Worm (Caenorhabditis elegans) whole organism, L3 larva: ENCODE data around the gene srd-70.

Source experiments
- aly-2 ChIP-seq: fragments of 150-350 bp; optimal IDR thresholded peaks from 2 replicates; lab custom pipeline; 2014; ENCODE audit warnings: missing biosample characterization, missing genetic modification characterization
- ceh-9 ChIP-seq: sonication (generic microtip); optimal IDR thresholded peaks from 2 replicates; lab custom pipeline; 2018; ENCODE audit warnings: missing biosample characterization, missing genetic modification characterization
- egl-27 ChIP-seq: sonication (generic microtip); optimal IDR thresholded peaks from 4 replicates; lab custom pipeline; 2017; ENCODE audit warnings: missing biosample characterization, missing genetic modification reagents, missing genetic modification characterization
- elt-1 ChIP-seq: fragments of 150-350 bp; optimal IDR thresholded peaks from 2 replicates; lab custom pipeline; 2014; ENCODE audit warnings: missing biosample characterization, missing genetic modification characterization
- elt-2 ChIP-seq: sonication (generic microtip); optimal IDR thresholded peaks from 2 replicates; lab custom pipeline; 2016; ENCODE audit warnings: missing genetic modification reagents, mild to moderate bottlenecking, missing genetic modification characterization, missing compliant biosample characterization
- fkh-10 ChIP-seq: sonication (generic microtip); optimal IDR thresholded peaks from 2 replicates; lab custom pipeline; 2017; ENCODE audit warnings: missing biosample characterization, missing genetic modification reagents, missing genetic modification characterization
- fkh-2 ChIP-seq: fragments of 150-350 bp; optimal IDR thresholded peaks from 2 replicates; lab custom pipeline; 2014; ENCODE audit warnings: missing biosample characterization, missing genetic modification reagents, missing genetic modification characterization
- hmg-11 ChIP-seq: sonication (generic microtip); optimal IDR thresholded peaks from 2 replicates; lab custom pipeline; 2016; ENCODE audit warnings: missing genetic modification characterization, missing compliant biosample characterization
- jun-1 ChIP-seq: fragments of 150-350 bp; optimal IDR thresholded peaks from 2 replicates; lab custom pipeline; 2014; ENCODE audit warnings: missing biosample characterization, missing genetic modification reagents, missing genetic modification characterization
- lin-39 ChIP-seq: fragments of 150-350 bp; optimal IDR thresholded peaks from 2 replicates; lab custom pipeline; 2018; ENCODE audit warnings: missing biosample characterization, missing genetic modification reagents, missing genetic modification characterization
- lsy-12 ChIP-seq: sonication (generic microtip); optimal IDR thresholded peaks from 2 replicates; lab custom pipeline; 2016; ENCODE audit warnings: mild to moderate bottlenecking, missing genetic modification characterization, missing compliant biosample characterization
- nhr-11 ChIP-seq: fragments of 150-350 bp; optimal IDR thresholded peaks from 2 replicates; lab custom pipeline; 2014; ENCODE audit warnings: missing biosample characterization, missing genetic modification characterization
- nhr-12 ChIP-seq: fragments of 150-350 bp; optimal IDR thresholded peaks from 2 replicates; lab custom pipeline; 2014; ENCODE audit warnings: missing biosample characterization, missing genetic modification characterization
- nhr-23 ChIP-seq: fragments of 150-350 bp; optimal IDR thresholded peaks from 2 replicates; lab custom pipeline; 2014; ENCODE audit warnings: missing biosample characterization, missing genetic modification reagents, missing genetic modification characterization
- nhr-237 ChIP-seq: fragments of 150-350 bp; optimal IDR thresholded peaks from 2 replicates; lab custom pipeline; 2014; ENCODE audit warnings: missing biosample characterization, missing genetic modification characterization
- nhr-25 ChIP-seq: sonication (generic microtip); optimal IDR thresholded peaks from 2 replicates; lab custom pipeline; 2017; ENCODE audit warnings: missing biosample characterization, missing genetic modification characterization
- nhr-28 ChIP-seq: fragments of 150-350 bp; optimal IDR thresholded peaks from 2 replicates; lab custom pipeline; 2014; ENCODE audit warnings: missing biosample characterization, missing genetic modification characterization
- nhr-67 ChIP-seq: fragments of 150-350 bp; optimal IDR thresholded peaks from 2 replicates; lab custom pipeline; 2014; ENCODE audit warnings: missing biosample characterization, missing genetic modification characterization
- nhr-76 ChIP-seq: fragments of 150-350 bp; sonication (generic microtip); optimal IDR thresholded peaks from 5 replicates; lab custom pipeline; 2014; ENCODE audit warnings: missing biosample characterization, missing genetic modification characterization
- nhr-77 ChIP-seq: fragments of 150-350 bp; optimal IDR thresholded peaks from 2 replicates; lab custom pipeline; 2014; ENCODE audit warnings: missing biosample characterization, missing genetic modification characterization
- pqm-1 ChIP-seq: fragments of 150-350 bp; optimal IDR thresholded peaks from 2 replicates; lab custom pipeline; 2017; ENCODE audit warnings: missing biosample characterization, missing genetic modification characterization, inconsistent platforms
- sea-2 ChIP-seq: fragments of 150-350 bp; sonication (generic microtip); optimal IDR thresholded peaks from 4 replicates; lab custom pipeline; 2014; ENCODE audit warnings: missing biosample characterization, missing genetic modification reagents, missing genetic modification characterization
- snpc-4 ChIP-seq: fragments of 150-350 bp; optimal IDR thresholded peaks from 2 replicates; lab custom pipeline; 2014; ENCODE audit warnings: missing biosample characterization, missing genetic modification characterization
- zag-1 ChIP-seq: fragments of 150-350 bp; optimal IDR thresholded peaks from 2 replicates; lab custom pipeline; 2014; ENCODE audit warnings: missing biosample characterization, missing genetic modification characterization
- ztf-4 ChIP-seq: fragments of 150-350 bp; optimal IDR thresholded peaks from 2 replicates; lab custom pipeline; 2014; ENCODE audit warnings: missing biosample characterization, missing genetic modification characterization

Gene srd-70

DNA sequence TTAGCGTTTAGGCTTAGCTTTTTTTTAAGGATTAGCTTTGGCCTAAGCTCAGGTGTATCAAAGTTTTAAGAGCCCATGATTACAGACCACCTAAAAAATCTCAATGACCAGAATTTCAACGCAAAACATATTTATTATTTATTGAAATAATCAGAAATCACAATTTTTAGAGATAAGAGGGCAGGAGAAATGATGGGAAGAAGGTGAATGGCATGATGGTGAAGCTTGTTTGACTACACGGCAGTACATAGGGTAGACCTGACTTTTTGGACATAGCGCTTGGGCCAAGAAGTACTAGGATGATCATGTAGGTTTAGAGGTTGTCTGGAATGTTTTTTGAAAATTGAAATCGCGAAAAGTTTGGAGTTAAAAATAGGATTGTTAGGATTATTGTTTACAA is 45.7 kb downstream of the srd-70 start:
- TF ChIP-seq elt-2: peak; percentile 30
- no peak for TF ChIP-seq fkh-10 (GFP tag; lab: Kevin White, UChicago)
- peak; percentile 8 for TF ChIP-seq pqm-1
- TF ChIP-seq snpc-4 (tag; lab: Kevin White, UChicago): no peak
- TF ChIP-seq lin-39 (tag; lab: Kevin White, UChicago): no peak
- TF ChIP-seq nhr-12 (tag; lab: Kevin White, UChicago): no peak
- TF ChIP-seq, all 47 proteins: peak for 2

DNA sequence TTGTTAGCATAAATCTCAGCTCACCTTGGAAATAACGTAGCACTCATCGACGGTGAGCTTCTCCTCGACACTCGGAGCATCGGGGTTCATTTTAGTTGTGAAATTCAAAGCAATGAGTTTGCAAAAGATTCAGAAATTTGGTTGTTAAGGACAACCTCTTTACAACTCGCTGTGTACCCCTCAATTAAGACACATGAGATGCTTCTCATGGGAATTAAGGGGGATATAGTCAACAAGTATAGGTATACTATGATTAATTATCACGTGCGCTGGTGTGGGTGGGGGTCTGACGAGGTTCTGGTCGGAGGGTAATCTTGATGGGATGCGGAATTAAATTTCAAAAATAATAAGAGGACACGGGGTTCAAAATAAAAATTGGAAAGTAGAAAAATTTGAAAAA is 46.5 kb downstream of the srd-70 start, which contains the start of gene dct-14:
dct-14 (minus strand) TSS at position 101 of the 400 bp plus-strand sequence.
- TF ChIP-seq fkh-2 (tag; lab: Kevin White, UChicago): no peak
- no peak for TF ChIP-seq elt-1 (tag; lab: Kevin White, UChicago)
- no peak for TF ChIP-seq nhr-77 (tag; lab: Kevin White, UChicago)
- TF ChIP-seq elt-2: no peak
- no peak for TF ChIP-seq ceh-9 (tag; lab: Kevin White, UChicago)
- TF ChIP-seq zag-1 (tag; lab: Kevin White, UChicago): no peak
- no peak for TF ChIP-seq sea-2 (GFP tag; lab: Kevin White, UChicago)
- TF ChIP-seq aly-2 (tag; lab: Kevin White, UChicago): no peak
- TF ChIP-seq nhr-28 (tag; lab: Kevin White, UChicago): no peak
- TF ChIP-seq nhr-11 (tag; lab: Kevin White, UChicago): no peak
- TF ChIP-seq, all 47 proteins: peak for 0

DNA sequence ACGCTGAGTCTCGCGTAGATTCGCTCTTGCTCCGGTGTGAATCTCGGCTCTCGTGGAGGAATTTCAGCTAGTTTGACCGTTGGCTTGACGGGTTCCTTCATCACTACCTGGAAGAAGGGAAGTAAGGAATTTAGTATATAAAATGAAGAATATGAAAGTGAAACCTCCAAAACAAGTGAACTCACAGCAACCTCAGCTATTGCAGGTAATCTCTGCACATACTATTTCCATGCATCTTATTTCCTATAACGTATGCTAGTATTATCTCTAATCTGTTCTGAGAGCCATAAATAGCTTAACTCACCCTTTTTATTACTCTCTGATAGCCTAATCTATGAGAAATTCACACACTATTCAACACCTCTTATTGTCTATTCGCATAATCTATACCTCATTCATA is 51.1 kb downstream of the srd-70 start, which contains the start of gene Y38H6C.4:
Y38H6C.4 (minus strand) TSS at position 101 of the 400 bp plus-strand sequence.
- TF ChIP-seq hmg-11 (tag; lab: Kevin White, UChicago) (no peak), nhr-23 (no peak), lsy-12 (tag; lab: Kevin White, UChicago) (no peak), ceh-9 (tag; lab: Kevin White, UChicago) (no peak), nhr-25 (tag; lab: Kevin White, UChicago) (no peak), sea-2 (GFP tag; lab: Kevin White, UChicago) (no peak), nhr-67 (tag; lab: Kevin White, UChicago) (no peak), ztf-4 (tag; lab: Kevin White, UChicago) (no peak), egl-27 (tag; lab: Kevin White, UChicago) (no peak), jun-1 (no peak), nhr-76 (tag; lab: Kevin White, UChicago) (no peak), nhr-237 (no peak)
